Fruit fly (Drosophila melanogaster): ENCODE results near the gene CG13738.
A peak's percentile ranks its signal among the peaks of the same experiment; 100 is the strongest.

CG13738 gene

DNA sequence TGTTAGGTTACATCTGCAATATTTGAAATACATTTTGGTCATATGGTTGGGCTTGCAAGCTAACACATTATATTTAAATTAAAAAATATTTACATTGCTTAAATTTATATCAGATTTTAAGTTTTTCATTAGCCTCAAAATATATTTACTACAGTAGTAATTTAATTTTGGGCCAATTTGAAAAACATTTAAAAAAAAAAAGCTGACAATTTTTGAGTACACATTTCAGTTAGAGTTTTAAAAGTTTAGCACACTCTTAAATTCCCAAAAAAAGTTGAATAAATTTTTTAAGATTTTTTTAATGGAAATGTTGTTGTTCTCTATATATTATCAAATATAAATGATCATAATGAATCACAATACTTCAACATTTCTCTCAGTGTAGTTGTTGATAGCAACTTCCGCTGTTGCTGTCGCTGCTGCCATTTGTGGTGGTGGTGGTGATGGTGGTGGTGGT is 16.0 kb downstream of the CG13738 start (continued):
- TF ChIP-seq scrt (GFP tag; optimal IDR thresholded peaks at IDR 0.05) (peak; percentile 6), Ets97D (GFP tag; optimal IDR thresholded peaks at IDR 0.05) (no peak), crc (GFP tag; optimal IDR thresholded peaks at IDR 0.05) (no peak), vvl (GFP tag; IDR thresholded peaks at IDR 0.05) (peak; percentile 42; the same call in 1 of the 2 replicates), CG9215 (GFP tag; IDR thresholded peaks at IDR 0.05) (no peak), CG10321 (GFP tag; IDR thresholded peaks at IDR 0.05) (no peak), CG7987 (GFP tag; optimal IDR thresholded peaks at IDR 0.05) (no peak), CG11247 (GFP tag; IDR thresholded peaks at IDR 0.05) (no peak), CG9609 (GFP tag; optimal IDR thresholded peaks at IDR 0.05) (peak; percentile 37), NC2α (GFP tag; optimal IDR thresholded peaks at IDR 0.05) (peak; percentile 18), cwo (GFP tag; optimal IDR thresholded peaks at IDR 0.05) (peak; percentile 54), CG11695 (GFP tag; IDR thresholded peaks at IDR 0.05) (no peak; the same call in 2 of the 3 replicates), CG13296 (GFP tag; optimal IDR thresholded peaks at IDR 0.05) (peak; percentile 15), jing (GFP tag; optimal IDR thresholded peaks at IDR 0.05) (peak; percentile 30), grau (tag; optimal IDR thresholded peaks at IDR 0.05) (peak; percentile 66), da (GFP tag; optimal IDR thresholded peaks at IDR 0.05) (no peak), nmo (GFP tag; optimal IDR thresholded peaks at IDR 0.05) (peak; percentile 76), lbe (GFP tag; optimal IDR thresholded peaks at IDR 0.05) (no peak), Fer1 (GFP tag; optimal IDR thresholded peaks at IDR 0.05) (peak; percentile 46), CG9437 (GFP tag; optimal IDR thresholded peaks at IDR 0.05) (peak; percentile 83), slp2 (GFP tag; optimal IDR thresholded peaks at IDR 0.05) (no peak), CG12071 (GFP tag; optimal IDR thresholded peaks at IDR 0.05) (no peak), D19A (tag; optimal IDR thresholded peaks at IDR 0.05) (peak; percentile 73), CG12236 (GFP tag; optimal IDR thresholded peaks at IDR 0.05) (no peak), Lhr (GFP tag; optimal IDR thresholded peaks at IDR 0.05) (peak; percentile 1), wdn (GFP tag; IDR thresholded peaks at IDR 0.05) (0 out of 2 replicates have a peak, but pooled peaks have one; percentile 7), al (GFP tag; IDR thresholded peaks at IDR 0.05) (no peak), CG10979 (tag; optimal IDR thresholded peaks at IDR 0.05) (peak; percentile 87), CG34376 (GFP tag; optimal IDR thresholded peaks at IDR 0.05) (no peak), Sry-δ (GFP tag; optimal IDR thresholded peaks at IDR 0.05) (no peak), CG17802 (tag; optimal IDR thresholded peaks at IDR 0.05) (no peak), CG18262 (tag; optimal IDR thresholded peaks at IDR 0.05) (peak; percentile 89), CG3163 (GFP tag; optimal IDR thresholded peaks at IDR 0.05) (no peak), CG15011 (GFP tag; optimal IDR thresholded peaks at IDR 0.05) (peak; percentile 44), cad (GFP tag; optimal IDR thresholded peaks at IDR 0.05) (no peak), ato (GFP tag; IDR thresholded peaks at IDR 0.05; ENCODE audit: partially characterized antibody) (no peak), dpn (GFP tag; optimal IDR thresholded peaks at IDR 0.05) (peak in 1 of 2 experiments; percentile 46), CG7556 (GFP tag; optimal IDR thresholded peaks at IDR 0.05) (peak; percentile 89), Scr (GFP tag; IDR thresholded peaks at IDR 0.05; ENCODE audit: partially characterized antibody) (no peak), CG17359 (tag; optimal IDR thresholded peaks at IDR 0.05) (peak; percentile 75), CG10209 (GFP tag; optimal IDR thresholded peaks at IDR 0.05) (peak; percentile 75), CG9817 (tag; optimal IDR thresholded peaks at IDR 0.05) (peak; percentile 29), nom (GFP tag; optimal IDR thresholded peaks at IDR 0.05) (no peak), Optix (GFP tag; IDR thresholded peaks at IDR 0.05) (no peak), NFAT (GFP tag; IDR thresholded peaks at IDR 0.05) (0 out of 2 replicates have a peak, but pooled peaks have one; percentile 28), CG15479 (GFP tag; optimal IDR thresholded peaks at IDR 0.05) (no peak), fd102C (GFP tag; optimal IDR thresholded peaks at IDR 0.05) (no peak), ap (GFP tag; IDR thresholded peaks at IDR 0.05) (peak; percentile 28; the same call in 1 of the 2 replicates), sens (GFP tag) (peak; percentile 90), CG43689 (GFP tag; IDR thresholded peaks at IDR 0.05) (no peak), CG2129 (GFP tag; IDR thresholded peaks at IDR 0.05; ENCODE audit: partially characterized antibody) (no peak)

All from whole organism, embryonic.